Fruit fly (Drosophila melanogaster) whole organism, embryonic: Measurements from ENCODE around the gene CG6830.

Experiments used
- Antp ChIP-seq: fragments of 200-800 bp; sonication (Bioruptor generic); optimal IDR thresholded peaks from 3 replicates; lab custom pipeline; 2016; ENCODE audit warnings: missing biosample characterization, missing genetic modification characterization
- Bdp1 ChIP-seq: fragments of 200-800 bp; sonication (Bioruptor generic); optimal IDR thresholded peaks from 3 replicates; lab custom pipeline; 2016; ENCODE audit warnings: missing biosample characterization, missing genetic modification characterization
- CG10267 ChIP-seq: fragments of 200-800 bp; sonication (Bioruptor generic); optimal IDR thresholded peaks from 2 replicates; lab custom pipeline; 2018; ENCODE audit warnings: missing biosample characterization, mild to moderate bottlenecking, missing genetic modification characterization, moderate library complexity
- CG12071 ChIP-seq: fragments of 200-800 bp; sonication (Bioruptor generic); optimal IDR thresholded peaks from 3 replicates; lab custom pipeline; 2018; ENCODE audit warnings: missing biosample characterization, mild to moderate bottlenecking, missing genetic modification characterization
- CG12155 ChIP-seq: fragments of 200-800 bp; sonication (Bioruptor generic); optimal IDR thresholded peaks from 3 replicates; lab custom pipeline; 2016; ENCODE audit warnings: missing biosample characterization, missing genetic modification characterization
- CG13123 ChIP-seq: fragments of 200-800 bp; sonication (Bioruptor generic); optimal IDR thresholded peaks from 2 replicates; lab custom pipeline; 2016; ENCODE audit warnings: missing biosample characterization, missing genetic modification characterization
- CG15479 ChIP-seq: fragments of 200-800 bp; sonication (Bioruptor generic); optimal IDR thresholded peaks from 3 replicates; lab custom pipeline; 2019; ENCODE audit warnings: missing biosample characterization, mild to moderate bottlenecking, missing genetic modification characterization, moderate library complexity
- CG17328 ChIP-seq: fragments of 200-800 bp; sonication (Bioruptor generic); IDR thresholded peaks from 2 replicates; pipeline ENCODE4 v1.3.6; 2022; ENCODE audit warnings: missing biosample characterization, missing genetic modification characterization
- CG18619 ChIP-seq: fragments of 200-800 bp; sonication (Bioruptor generic); optimal IDR thresholded peaks from 3 replicates; lab custom pipeline; 2017; ENCODE audit warnings: missing biosample characterization, mild to moderate bottlenecking, missing genetic modification characterization
- CG2199 ChIP-seq: fragments of 200-800 bp; sonication (Bioruptor generic); IDR thresholded peaks from 3 replicates; pipeline ENCODE4 v1.3.6; 2022; ENCODE audit warnings: missing biosample characterization, missing genetic modification characterization
- CG31441 ChIP-seq: fragments of 200-800 bp; sonication (Bioruptor generic); IDR thresholded peaks from 2 replicates; pipeline ENCODE4 v1.3.6; 2022; ENCODE audit warnings: missing biosample characterization, missing genetic modification characterization
- CG3726 ChIP-seq: fragments of 200-800 bp; sonication (Bioruptor generic); IDR thresholded peaks from 3 replicates; pipeline ENCODE4, ENCODE4 v1.3.6; 2022; ENCODE audit warnings: missing biosample characterization, missing genetic modification characterization
- CG4282 ChIP-seq: fragments of 200-800 bp; sonication (Bioruptor generic); optimal IDR thresholded peaks from 2 replicates; lab custom pipeline; 2016; ENCODE audit warnings: missing biosample characterization, missing genetic modification characterization
- CG4424 ChIP-seq: fragments of 200-800 bp; sonication (Bioruptor generic); optimal IDR thresholded peaks from 3 replicates; lab custom pipeline; 2016; ENCODE audit warnings: missing biosample characterization, missing genetic modification characterization
- CG5180 ChIP-seq: fragments of 200-800 bp; sonication (Bioruptor generic); optimal IDR thresholded peaks from 3 replicates; lab custom pipeline; 2017; ENCODE audit warnings: missing biosample characterization, missing genetic modification characterization, mild to moderate bottlenecking, moderate library complexity, missing genetic modification reagents
- CG6765 ChIP-seq: fragments of 200-800 bp; sonication (Bioruptor generic); optimal IDR thresholded peaks from 3 replicates; lab custom pipeline; 2017; ENCODE audit warnings: missing biosample characterization, mild to moderate bottlenecking, missing genetic modification characterization
- CG7271 ChIP-seq: fragments of 200-800 bp; sonication (Bioruptor generic); optimal IDR thresholded peaks from 2 replicates; lab custom pipeline; 2018; ENCODE audit warnings: missing biosample characterization, mild to moderate bottlenecking, missing genetic modification characterization, moderate library complexity
- Doc3 ChIP-seq: fragments of 200-800 bp; sonication (Bioruptor generic); IDR thresholded peaks from 3 replicates; pipeline ENCODE4 v1.3.6; 2022; ENCODE audit warnings: missing biosample characterization, missing genetic modification characterization; ENCODE audit not compliant: partially characterized antibody
- Ets65A ChIP-seq: fragments of 200-800 bp; sonication (Bioruptor generic); peaks from one replicate; lab custom pipeline; 2016; ENCODE audit warnings: missing biosample characterization, missing genetic modification characterization
- GATAe ChIP-seq: fragments of 200-800 bp; sonication (Bioruptor generic); conservative IDR thresholded peaks from 2 replicates; pipeline ENCODE4 v1.3.6; 2022; ENCODE audit warnings: missing biosample characterization, missing genetic modification characterization
- HLH3B ChIP-seq: fragments of 200-800 bp; sonication (Bioruptor generic); IDR thresholded peaks from 2 replicates; pipeline ENCODE4 v1.3.6; 2022; ENCODE audit warnings: missing biosample characterization, missing genetic modification characterization
- HLH4C ChIP-seq: fragments of 200-800 bp; sonication (Bioruptor generic); IDR thresholded peaks from 3 replicates; pipeline ENCODE4 v1.3.6; 2022; ENCODE audit warnings: missing biosample characterization, missing genetic modification characterization; ENCODE audit not compliant: partially characterized antibody
- HmgD ChIP-seq: fragments of 200-800 bp; sonication (Bioruptor generic); optimal IDR thresholded peaks from 3 replicates; lab custom pipeline; 2016; ENCODE audit warnings: missing biosample characterization, missing genetic modification characterization
- Kr ChIP-seq: fragments of 200-800 bp; sonication (Bioruptor generic); optimal IDR thresholded peaks from 2 replicates; lab custom pipeline; 2017; ENCODE audit warnings: missing biosample characterization, mild to moderate bottlenecking, missing genetic modification characterization
- Lhr ChIP-seq: fragments of 200-800 bp; sonication (Bioruptor generic); optimal IDR thresholded peaks from 3 replicates; lab custom pipeline; 2017; ENCODE audit warnings: mild to moderate bottlenecking, missing biosample characterization, missing genetic modification reagents, missing genetic modification characterization
- Mrtf ChIP-seq: fragments of 200-800 bp; sonication (Bioruptor generic); IDR thresholded peaks from 3 replicates; pipeline ENCODE4 v1.3.6; 2022; ENCODE audit warnings: missing biosample characterization, missing genetic modification characterization
- Spps ChIP-seq: fragments of 200-800 bp; sonication (Bioruptor generic); optimal IDR thresholded peaks from 2 replicates; lab custom pipeline; 2018; ENCODE audit warnings: missing biosample characterization, mild to moderate bottlenecking, missing genetic modification characterization
- Sry-δ ChIP-seq: fragments of 200-800 bp; sonication (Bioruptor generic); optimal IDR thresholded peaks from 2 replicates; lab custom pipeline; 2016; ENCODE audit warnings: missing biosample characterization, missing genetic modification characterization
- Xrp1 ChIP-seq: fragments of 200-800 bp; sonication (Bioruptor generic); IDR thresholded peaks from 2 replicates; pipeline ENCODE4 v1.3.6; 2022; ENCODE audit warnings: missing biosample characterization, missing genetic modification characterization
- ac ChIP-seq: fragments of 200-800 bp; sonication (Bioruptor generic); optimal IDR thresholded peaks from 3 replicates; lab custom pipeline; 2017; ENCODE audit warnings: missing biosample characterization, mild to moderate bottlenecking, missing genetic modification characterization
- cas ChIP-seq: fragments of 200-800 bp; sonication (Bioruptor generic); IDR thresholded peaks from 2 replicates; pipeline ENCODE4 v1.3.6; 2022; ENCODE audit warnings: missing biosample characterization, missing genetic modification characterization
- chinmo ChIP-seq: fragments of 200-800 bp; sonication (Bioruptor generic); IDR thresholded peaks from 4 replicates; pipeline ENCODE4 v1.3.6; 2022; ENCODE audit warnings: missing biosample characterization, missing genetic modification characterization; ENCODE audit not compliant: partially characterized antibody
- chm ChIP-seq: fragments of 200-800 bp; sonication (Bioruptor generic); IDR thresholded peaks from 2 replicates; pipeline ENCODE4 v1.3.6; 2022; ENCODE audit warnings: missing biosample characterization, missing genetic modification characterization
- ci ChIP-seq: fragments of 200-800 bp; sonication (Bioruptor generic); IDR thresholded peaks from 3 replicates; pipeline ENCODE4 v1.3.6; 2022; ENCODE audit warnings: missing biosample characterization, missing genetic modification characterization
- dmrt11E ChIP-seq: fragments of 200-800 bp; sonication (Bioruptor generic); optimal IDR thresholded peaks from 3 replicates; lab custom pipeline; 2018; ENCODE audit warnings: missing biosample characterization, mild to moderate bottlenecking, missing genetic modification characterization, moderate library complexity
- ems ChIP-seq: fragments of 200-800 bp; sonication (Bioruptor generic); optimal IDR thresholded peaks from 3 replicates; lab custom pipeline; 2016; ENCODE audit warnings: missing biosample characterization, missing genetic modification characterization
- gce ChIP-seq: fragments of 200-800 bp; sonication (Bioruptor generic); IDR thresholded peaks from 3 replicates; pipeline ENCODE4 v1.3.6; 2022; ENCODE audit warnings: missing biosample characterization, missing genetic modification characterization
- mam ChIP-seq: fragments of 200-800 bp; sonication (Bioruptor generic); optimal IDR thresholded peaks from 3 replicates; lab custom pipeline; 2016; ENCODE audit warnings: missing biosample characterization, missing genetic modification characterization
- mld ChIP-seq: fragments of 200-800 bp; sonication (Bioruptor generic); IDR thresholded peaks from 3 replicates; pipeline ENCODE4 v1.3.6; 2022; ENCODE audit warnings: missing biosample characterization, missing genetic modification characterization; ENCODE audit not compliant: partially characterized antibody
- oc ChIP-seq: fragments of 200-800 bp; sonication (Bioruptor generic); optimal IDR thresholded peaks from 2 replicates; lab custom pipeline; 2018; ENCODE audit warnings: missing biosample characterization, mild to moderate bottlenecking, missing genetic modification characterization, moderate library complexity
- org-1 ChIP-seq: fragments of 200-800 bp; sonication (Bioruptor generic); optimal IDR thresholded peaks from 2 replicates; lab custom pipeline; 2017; ENCODE audit warnings: missing biosample characterization, missing genetic modification characterization
- p53 ChIP-seq: fragments of 200-800 bp; sonication (Bioruptor generic); optimal IDR thresholded peaks from 2 replicates; lab custom pipeline; 2016; ENCODE audit warnings: missing biosample characterization, missing genetic modification characterization
- pita ChIP-seq: fragments of 200-800 bp; sonication (Bioruptor generic); optimal IDR thresholded peaks from 2 replicates; lab custom pipeline; 2017; ENCODE audit warnings: missing biosample characterization, mild to moderate bottlenecking, missing genetic modification characterization
- prd ChIP-seq, 3 experiments: fragments of >200 bp in 2 of 3; fragments of 200-800 bp in 1 of 3; sonication (Bioruptor generic) in 1 of 3; optimal IDR thresholded peaks in 2 of 3; IDR thresholded peaks in 1 of 3; 2 replicates in 2 of 3; 3 replicates in 1 of 3; pipeline versions ENCODE4 v1.3.6 to Lab custom; 2017 to 2022; ENCODE audit warnings: missing biosample characterization in 1 of 3, missing genetic modification characterization in 1 of 3
- repo ChIP-seq: fragments of 200-800 bp; sonication (Bioruptor generic); optimal IDR thresholded peaks from 2 replicates; lab custom pipeline; 2016; ENCODE audit warnings: missing biosample characterization, missing genetic modification characterization
- sima ChIP-seq: fragments of 200-800 bp; sonication (Bioruptor generic); optimal IDR thresholded peaks from 2 replicates; lab custom pipeline; 2016; ENCODE audit warnings: missing biosample characterization, missing genetic modification characterization
- sob ChIP-seq: fragments of 200-800 bp; sonication (Bioruptor generic); IDR thresholded peaks from 2 replicates; pipeline ENCODE4 v1.3.6; 2022; ENCODE audit warnings: missing biosample characterization, missing genetic modification characterization
- stc ChIP-seq: fragments of 200-800 bp; sonication (Bioruptor generic); IDR thresholded peaks from 2 replicates; pipeline ENCODE4 v1.3.6; 2022; ENCODE audit warnings: missing biosample characterization, missing genetic modification characterization
- tap ChIP-seq: fragments of 200-800 bp; optimal IDR thresholded peaks from 3 replicates; lab custom pipeline; 2019; ENCODE audit warnings: missing biosample characterization, mild to moderate bottlenecking, missing genetic modification characterization, moderate library complexity
- tna ChIP-seq: fragments of 200-800 bp; sonication (Bioruptor generic); IDR thresholded peaks from 2 replicates; pipeline ENCODE4 v1.3.6; 2022; ENCODE audit warnings: missing biosample characterization, missing genetic modification characterization; ENCODE audit not compliant: partially characterized antibody

CG6830 gene

DNA sequence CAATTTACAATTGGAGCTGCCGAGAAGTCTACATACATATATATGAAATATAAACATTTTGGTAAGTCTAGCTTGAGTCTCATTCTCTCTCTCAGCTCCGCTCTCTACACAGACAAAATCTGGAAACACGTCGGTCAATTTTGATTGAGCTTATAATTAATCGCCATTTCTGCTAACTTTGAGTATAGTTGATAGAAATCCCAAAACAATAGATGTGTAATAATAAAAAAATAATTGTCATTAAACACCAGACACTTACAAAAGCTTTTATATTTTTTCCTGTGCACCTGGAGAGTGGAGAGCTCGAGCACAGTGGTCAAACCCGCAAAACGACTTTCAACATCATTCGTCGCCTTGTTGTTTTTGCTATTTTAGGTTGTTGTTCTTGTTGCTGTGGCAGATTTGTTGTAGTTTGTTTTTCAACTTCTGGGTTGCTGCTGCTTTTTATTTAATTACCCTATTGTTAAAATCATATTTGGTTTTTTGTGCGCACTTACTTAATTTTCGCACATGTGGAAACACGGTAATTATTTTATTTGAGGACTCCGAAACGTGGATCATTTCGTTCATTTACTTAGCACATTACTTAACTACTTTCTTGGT lies 27.4 kb downstream of the CG6830 start (continued):
- peak; percentile 98 for TF ChIP-seq ci
- TF ChIP-seq pita (GFP tag; lab: Kevin White, UChicago) = no peak
- peak; percentile 82 for TF ChIP-seq CG5180 (GFP tag; lab: Kevin White, UChicago)
- TF ChIP-seq HLH4C (GFP tag; lab: Robert Waterston, UW) = no peak
- peak; percentile 89 for TF ChIP-seq repo (GFP tag; lab: Kevin White, UChicago)
- peak; percentile 59 for TF ChIP-seq ac (GFP tag; lab: Kevin White, UChicago)
- 0 out of 4 replicates have a peak, but pooled peaks have one; percentile 28 for TF ChIP-seq chinmo (GFP tag; lab: Robert Waterston, UW)
- peak; percentile 96 for TF ChIP-seq tap (tag; lab: Kevin White, UChicago)
- TF ChIP-seq p53 (GFP tag; lab: Kevin White, UChicago) = peak; percentile 69
- no peak for TF ChIP-seq tna (GFP tag; lab: Robert Waterston, UW)
- TF ChIP-seq HLH3B (GFP tag; lab: Robert Waterston, UW) = peak; percentile 96
- peak; percentile 97 for TF ChIP-seq CG17328 (GFP tag; lab: Robert Waterston, UW)
- TF ChIP-seq gce (GFP tag; lab: Robert Waterston, UW) = peak; percentile 95
- 0 out of 3 replicates have a peak, but pooled peaks have one; percentile 13 for TF ChIP-seq Doc3 (GFP tag; lab: Robert Waterston, UW)
- peak; percentile 69 for TF ChIP-seq CG7271 (tag; lab: Kevin White, UChicago)
- TF ChIP-seq CG4424 (GFP tag; lab: Kevin White, UChicago) = peak; percentile 96
- TF ChIP-seq CG4282 (GFP tag; lab: Kevin White, UChicago) = peak; percentile 87
- TF ChIP-seq Spps (tag; lab: Kevin White, UChicago) = peak; percentile 91
- no peak for TF ChIP-seq CG15479
- TF ChIP-seq chm (GFP tag; lab: Robert Waterston, UW) = peak; percentile 98
- TF ChIP-seq sima = peak; percentile 74
- peak; percentile 96 for TF ChIP-seq stc
- TF ChIP-seq CG18619 (GFP tag; lab: Kevin White, UChicago) = peak; percentile 94
- TF ChIP-seq CG31441 (GFP tag; lab: Robert Waterston, UW) = peak; percentile 93
- TF ChIP-seq Kr (GFP tag; lab: Kevin White, UChicago) = no peak
- peak; percentile 97 for TF ChIP-seq CG12071 (GFP tag; lab: Kevin White, UChicago)
- TF ChIP-seq CG12155 (GFP tag; lab: Kevin White, UChicago) = peak; percentile 94
- TF ChIP-seq CG13123 (GFP tag; lab: Kevin White, UChicago) = peak; percentile 93
- no peak for TF ChIP-seq mld
- peak; percentile 84 for TF ChIP-seq Lhr (GFP tag; lab: Kevin White, UChicago)
- peak; percentile 97 for TF ChIP-seq Xrp1 (GFP tag; lab: Robert Waterston, UW)
- TF ChIP-seq CG2199 (GFP tag; lab: Robert Waterston, UW) = peak; percentile 90
- TF ChIP-seq cas (GFP tag; lab: Robert Waterston, UW) = peak; percentile 95
- peak; percentile 91 for TF ChIP-seq CG10267 (tag; lab: Kevin White, UChicago)
- peak; percentile 92 for TF ChIP-seq CG6765 (GFP tag; lab: Kevin White, UChicago)
- peak; percentile 91 for TF ChIP-seq dmrt11E (tag; lab: Kevin White, UChicago)
- TF ChIP-seq prd (optimal IDR thresholded peaks at IDR 0.05; lab: Kevin White, UChicago) = no peak
- TF ChIP-seq prd (GFP tag; IDR thresholded peaks at IDR 0.05; lab: Robert Waterston, UW) = peak; percentile 96
- peak; percentile 96 for TF ChIP-seq mam (GFP tag; lab: Kevin White, UChicago)
- TF ChIP-seq GATAe = peak; percentile 88
- peak; percentile 97 for TF ChIP-seq sob (GFP tag; lab: Robert Waterston, UW)
- TF ChIP-seq Bdp1 (GFP tag; lab: Kevin White, UChicago) = peak; percentile 91
- TF ChIP-seq Mrtf (GFP tag; lab: Robert Waterston, UW) = peak; percentile 96
- peak; percentile 98 for TF ChIP-seq Ets65A
- peak; percentile 98 for TF ChIP-seq oc (tag; lab: Kevin White, UChicago)
- peak; percentile 75 for TF ChIP-seq HmgD (GFP tag; lab: Kevin White, UChicago)
- peak; percentile 92 for TF ChIP-seq org-1 (GFP tag; lab: Kevin White, UChicago)
- TF ChIP-seq Antp (GFP tag; lab: Kevin White, UChicago) = peak; percentile 93
- TF ChIP-seq ems = peak; percentile 97
- peak; percentile 57 for TF ChIP-seq Sry-δ (GFP tag; lab: Kevin White, UChicago)
- TF ChIP-seq CG3726 (GFP tag; lab: Robert Waterston, UW) = peak; percentile 95
